Fruit fly (Drosophila melanogaster) whole organism, embryonic: ENCODE data around the gene CG18171.

Source experiments
- B-H2 ChIP-seq: fragments of 200-800 bp; sonication (Bioruptor generic); optimal IDR thresholded peaks from 2 replicates; lab custom pipeline; 2018; ENCODE audit warnings: missing biosample characterization, mild to moderate bottlenecking, missing genetic modification characterization
- CG11398 ChIP-seq: fragments of 200-800 bp; sonication (Bioruptor generic); optimal IDR thresholded peaks from 2 replicates; lab custom pipeline; 2016; ENCODE audit warnings: missing biosample characterization, missing genetic modification characterization
- CG11695 ChIP-seq: fragments of 200-800 bp; sonication (Bioruptor generic); IDR thresholded peaks from 3 replicates; pipeline ENCODE4 v1.3.6; 2022; ENCODE audit warnings: missing biosample characterization, missing genetic modification characterization
- CG12942 ChIP-seq: fragments of 200-800 bp; sonication (Bioruptor generic); optimal IDR thresholded peaks from 3 replicates; lab custom pipeline; 2016; ENCODE audit warnings: missing biosample characterization, missing genetic modification characterization
- CG17328 ChIP-seq: fragments of 200-800 bp; sonication (Bioruptor generic); IDR thresholded peaks from 2 replicates; pipeline ENCODE4 v1.3.6; 2022; ENCODE audit warnings: missing biosample characterization, missing genetic modification characterization
- CG17385 ChIP-seq: fragments of 200-800 bp; sonication (Bioruptor generic); optimal IDR thresholded peaks from 3 replicates; lab custom pipeline; 2018; ENCODE audit warnings: missing biosample characterization, mild to moderate bottlenecking, missing genetic modification characterization
- CG18011 ChIP-seq: fragments of 200-800 bp; sonication (Bioruptor generic); optimal IDR thresholded peaks from 2 replicates; lab custom pipeline; 2017; ENCODE audit warnings: missing biosample characterization, missing genetic modification characterization, mild to moderate bottlenecking, moderate library complexity, missing genotype
- CG18599 ChIP-seq: fragments of 200-800 bp; sonication (Bioruptor generic); optimal IDR thresholded peaks from 3 replicates; lab custom pipeline; 2017; ENCODE audit warnings: missing biosample characterization, missing genetic modification characterization, mild to moderate bottlenecking, moderate library complexity, missing genetic modification reagents
- CG31224 ChIP-seq: fragments of 200-800 bp; sonication (Bioruptor generic); IDR thresholded peaks from 2 replicates; pipeline ENCODE4 v1.3.6; 2022; ENCODE audit warnings: missing biosample characterization, missing genetic modification characterization
- CG4360 ChIP-seq: fragments of 200-800 bp; sonication (Bioruptor generic); IDR thresholded peaks from 2 replicates; pipeline ENCODE4 v1.3.6; 2022; ENCODE audit warnings: missing biosample characterization, missing genetic modification characterization
- CG6854 ChIP-seq: fragments of 200-800 bp; sonication (Bioruptor generic); optimal IDR thresholded peaks from 3 replicates; lab custom pipeline; 2017; ENCODE audit warnings: missing biosample characterization, mild to moderate bottlenecking, missing genetic modification characterization
- CG9797 ChIP-seq: fragments of 200-800 bp; sonication (Bioruptor generic); optimal IDR thresholded peaks from 3 replicates; lab custom pipeline; 2018; ENCODE audit warnings: missing biosample characterization, mild to moderate bottlenecking, missing genetic modification characterization
- CG9932 ChIP-seq: fragments of 200-800 bp; sonication (Bioruptor generic); IDR thresholded peaks from 2 replicates; pipeline ENCODE4 v1.3.6; 2022; ENCODE audit warnings: missing biosample characterization, missing genetic modification characterization
- CHES-1-like ChIP-seq: fragments of 200-800 bp; sonication (Bioruptor generic); optimal IDR thresholded peaks from 2 replicates; lab custom pipeline; 2016; ENCODE audit warnings: missing biosample characterization, missing genetic modification characterization
- E2f2 ChIP-seq: fragments of 200-800 bp; sonication (Bioruptor generic); IDR thresholded peaks from 2 replicates; pipeline ENCODE4 v1.3.6; 2022; ENCODE audit warnings: missing biosample characterization, missing genetic modification characterization
- ERR ChIP-seq: fragments of 200-800 bp; sonication (Bioruptor generic); optimal IDR thresholded peaks from 2 replicates; lab custom pipeline; 2016; ENCODE audit warnings: missing biosample characterization, missing genetic modification characterization
- Ets97D ChIP-seq: fragments of 200-800 bp; sonication (Bioruptor generic); optimal IDR thresholded peaks from 3 replicates; lab custom pipeline; 2016; ENCODE audit warnings: missing biosample characterization, missing genetic modification characterization
- HLH3B ChIP-seq: fragments of 200-800 bp; sonication (Bioruptor generic); IDR thresholded peaks from 2 replicates; pipeline ENCODE4 v1.3.6; 2022; ENCODE audit warnings: missing biosample characterization, missing genetic modification characterization
- MESR4 ChIP-seq: fragments of 200-800 bp; sonication (Bioruptor generic); optimal IDR thresholded peaks from 2 replicates; lab custom pipeline; 2018; ENCODE audit warnings: missing biosample characterization, mild to moderate bottlenecking, missing genetic modification characterization, moderate library complexity
- Mad ChIP-seq: fragments of 200-800 bp; sonication (Bioruptor generic); optimal IDR thresholded peaks from 2 replicates; lab custom pipeline; 2016; ENCODE audit warnings: missing biosample characterization, missing genetic modification characterization
- Max ChIP-seq: fragments of 200-800 bp; sonication (Bioruptor generic); optimal IDR thresholded peaks from 2 replicates; lab custom pipeline; 2016; ENCODE audit warnings: missing biosample characterization, mild to moderate bottlenecking, missing genetic modification characterization
- Poxn ChIP-seq: fragments of 200-800 bp; sonication (Bioruptor generic); IDR thresholded peaks from 2 replicates; pipeline ENCODE4 v1.3.6; 2022; ENCODE audit warnings: missing biosample characterization, missing genetic modification characterization
- Rfx ChIP-seq: fragments of 200-800 bp; sonication (Bioruptor generic); IDR thresholded peaks from 2 replicates; pipeline ENCODE4 v1.3.6; 2022; ENCODE audit warnings: missing biosample characterization, missing genetic modification characterization
- Trl ChIP-seq, 3 experiments: fragments of >200 bp in 2 of 3; fragments of 200-800 bp in 1 of 3; sonication (Bioruptor generic) in 1 of 3; optimal IDR thresholded peaks; 2 replicates in 1 of 3; 3 replicates in 2 of 3; lab custom pipeline; 2016 to 2017; ENCODE audit warnings: missing biosample characterization in 1 of 3, missing genetic modification characterization in 1 of 3
- Xrp1 ChIP-seq: fragments of 200-800 bp; sonication (Bioruptor generic); IDR thresholded peaks from 2 replicates; pipeline ENCODE4 v1.3.6; 2022; ENCODE audit warnings: missing biosample characterization, missing genetic modification characterization
- amos ChIP-seq: fragments of 200-800 bp; sonication (Bioruptor generic); IDR thresholded peaks from 2 replicates; pipeline ENCODE4 v1.3.6; 2022; ENCODE audit warnings: missing biosample characterization, missing genetic modification characterization; ENCODE audit not compliant: partially characterized antibody
- ato ChIP-seq: fragments of 200-800 bp; sonication (Bioruptor generic); IDR thresholded peaks from 2 replicates; pipeline ENCODE4 v1.3.6; 2022; ENCODE audit warnings: missing biosample characterization, missing genetic modification characterization; ENCODE audit not compliant: partially characterized antibody
- bbx ChIP-seq: fragments of 200-800 bp; sonication (Bioruptor generic); IDR thresholded peaks from 2 replicates; pipeline ENCODE4 v1.3.6; 2022; ENCODE audit warnings: missing biosample characterization, missing genetic modification characterization; ENCODE audit not compliant: partially characterized antibody
- br ChIP-seq: fragments of >200 bp; optimal IDR thresholded peaks from 2 replicates; lab custom pipeline; 2017
- cato ChIP-seq: fragments of 200-800 bp; sonication (Bioruptor generic); optimal IDR thresholded peaks from 2 replicates; lab custom pipeline; 2016; ENCODE audit warnings: missing biosample characterization, missing genetic modification characterization, borderline replicate concordance
- chinmo ChIP-seq: fragments of 200-800 bp; sonication (Bioruptor generic); IDR thresholded peaks from 4 replicates; pipeline ENCODE4 v1.3.6; 2022; ENCODE audit warnings: missing biosample characterization, missing genetic modification characterization; ENCODE audit not compliant: partially characterized antibody
- dysf ChIP-seq: fragments of 200-800 bp; sonication (Bioruptor generic); IDR thresholded peaks from 3 replicates; pipeline ENCODE4 v1.3.6; 2022; ENCODE audit warnings: missing biosample characterization, missing genetic modification characterization
- gro ChIP-seq: fragments of 200-800 bp; sonication (Bioruptor generic); optimal IDR thresholded peaks from 2 replicates; lab custom pipeline; 2016; ENCODE audit warnings: missing biosample characterization, missing genetic modification characterization
- hkb ChIP-seq, 2 experiments: fragments of 200-800 bp in 1 of 2; fragments of >200 bp in 1 of 2; sonication (Bioruptor generic) in 1 of 2; IDR thresholded peaks in 1 of 2; optimal IDR thresholded peaks in 1 of 2; 2 replicates each; pipeline versions ENCODE4 v1.3.6 to Lab custom; 2017 to 2022; ENCODE audit warnings: missing biosample characterization in 1 of 2, missing genetic modification characterization in 1 of 2
- jing ChIP-seq: fragments of 200-800 bp; sonication (Bioruptor generic); optimal IDR thresholded peaks from 2 replicates; lab custom pipeline; 2018; ENCODE audit warnings: missing biosample characterization, mild to moderate bottlenecking, missing genetic modification characterization
- mld ChIP-seq: fragments of 200-800 bp; sonication (Bioruptor generic); IDR thresholded peaks from 3 replicates; pipeline ENCODE4 v1.3.6; 2022; ENCODE audit warnings: missing biosample characterization, missing genetic modification characterization; ENCODE audit not compliant: partially characterized antibody
- pnt ChIP-seq: fragments of 200-800 bp; sonication (Bioruptor generic); optimal IDR thresholded peaks from 3 replicates; lab custom pipeline; 2016; ENCODE audit warnings: missing biosample characterization, missing genetic modification characterization
- pum ChIP-seq: fragments of 200-800 bp; sonication (Bioruptor generic); optimal IDR thresholded peaks from 2 replicates; lab custom pipeline; 2016; ENCODE audit warnings: missing biosample characterization, missing genetic modification characterization
- sc ChIP-seq, 3 experiments: fragments of >200 bp in 2 of 3; fragments of 200-800 bp in 1 of 3; sonication (Bioruptor generic) in 1 of 3; optimal IDR thresholded peaks; 2 replicates in 2 of 3; 3 replicates in 1 of 3; lab custom pipeline; 2017; ENCODE audit warnings: mild to moderate bottlenecking in 1 of 3, missing biosample characterization in 1 of 3, missing genetic modification characterization in 1 of 3, missing genetic modification reagents in 1 of 3
- sqz ChIP-seq: fragments of 200-800 bp; sonication (Bioruptor generic); optimal IDR thresholded peaks from 3 replicates; lab custom pipeline; 2018; ENCODE audit warnings: missing biosample characterization, mild to moderate bottlenecking, missing genetic modification characterization
- tap ChIP-seq: fragments of 200-800 bp; optimal IDR thresholded peaks from 3 replicates; lab custom pipeline; 2019; ENCODE audit warnings: missing biosample characterization, mild to moderate bottlenecking, missing genetic modification characterization, moderate library complexity
- tna ChIP-seq: fragments of 200-800 bp; sonication (Bioruptor generic); IDR thresholded peaks from 2 replicates; pipeline ENCODE4 v1.3.6; 2022; ENCODE audit warnings: missing biosample characterization, missing genetic modification characterization; ENCODE audit not compliant: partially characterized antibody
- wdn ChIP-seq: fragments of 200-800 bp; sonication (Bioruptor generic); IDR thresholded peaks from 2 replicates; pipeline ENCODE4 v1.3.6; 2022; ENCODE audit warnings: missing biosample characterization, missing genetic modification characterization
- zen ChIP-seq: fragments of 200-800 bp; sonication (Bioruptor generic); optimal IDR thresholded peaks from 3 replicates; lab custom pipeline; 2018; ENCODE audit warnings: missing biosample characterization, mild to moderate bottlenecking, missing genetic modification characterization, moderate library complexity

The CG18171 gene

DNA sequence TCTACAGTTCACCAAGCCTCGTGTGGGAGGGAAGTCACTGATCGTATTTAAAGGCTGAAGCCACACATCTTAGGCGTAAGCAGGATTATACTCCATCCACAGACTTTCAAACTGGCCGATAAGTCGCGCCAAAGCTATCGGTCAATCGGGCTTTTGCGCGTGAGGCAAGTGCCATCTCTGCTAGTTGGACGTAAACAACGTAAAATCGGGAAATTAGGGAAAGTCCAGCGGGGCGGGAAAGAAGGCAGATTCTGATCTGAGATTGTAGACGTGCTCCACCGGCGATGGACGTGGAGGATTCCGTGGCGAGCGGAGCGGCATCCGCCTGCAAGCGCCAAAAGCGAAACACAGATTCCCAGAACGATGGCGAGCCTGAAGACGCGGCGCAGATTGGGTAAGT, 33.2 kb upstream of the CG18171 start, which contains the start of gene CG8001 (continued):
- TF ChIP-seq bbx (GFP tag; lab: Robert Waterston, UW): peak; percentile 69
- no peak for TF ChIP-seq sc (optimal IDR thresholded peaks at IDR 0.05; lab: Kevin White, UChicago)
- no peak for TF ChIP-seq sc (GFP tag; optimal IDR thresholded peaks at IDR 0.05; lab: Kevin White, UChicago)
- TF ChIP-seq HLH3B (GFP tag; lab: Robert Waterston, UW): no peak
- no peak for TF ChIP-seq tap (tag; lab: Kevin White, UChicago)
- no peak for TF ChIP-seq jing (GFP tag; lab: Kevin White, UChicago)
- no peak for TF ChIP-seq dysf (GFP tag; lab: Robert Waterston, UW)
- no peak for TF ChIP-seq CG18011 (GFP tag; lab: Kevin White, UChicago)
- no peak for TF ChIP-seq CG9932 (GFP tag; lab: Robert Waterston, UW)
- TF ChIP-seq br (lab: Kevin White, UChicago): no peak
- no peak for TF ChIP-seq chinmo (GFP tag; lab: Robert Waterston, UW)
- TF ChIP-seq CG11398 (GFP tag; lab: Kevin White, UChicago): no peak
- no peak for TF ChIP-seq CG17385
- TF ChIP-seq mld (GFP tag; lab: Robert Waterston, UW): peak; percentile 62; the same call in 1 of the 3 replicates
- no peak for TF ChIP-seq Mad (GFP tag; lab: Kevin White, UChicago)
- TF ChIP-seq CG17328 (GFP tag; lab: Robert Waterston, UW): no peak
- no peak for TF ChIP-seq CG31224 (GFP tag; lab: Robert Waterston, UW)
- no peak for TF ChIP-seq wdn (GFP tag; lab: Robert Waterston, UW)
- no peak for TF ChIP-seq sqz
- TF ChIP-seq ato (GFP tag; lab: Robert Waterston, UW): no peak
- no peak for TF ChIP-seq Trl (optimal IDR thresholded peaks at IDR 0.05; lab: Kevin White, UChicago)
- no peak for TF ChIP-seq Trl (GFP tag; optimal IDR thresholded peaks at IDR 0.05; lab: Kevin White, UChicago)
- peak; percentile 64; the same call in 1 of the 2 replicates for TF ChIP-seq amos (GFP tag; lab: Robert Waterston, UW)
- TF ChIP-seq CG12942: no peak
- TF ChIP-seq tna: 0 out of 2 replicates have a peak, but pooled peaks have one; percentile 26
- no peak for TF ChIP-seq hkb (optimal IDR thresholded peaks at IDR 0.05; lab: Kevin White, UChicago)
- no peak for TF ChIP-seq hkb (GFP tag; IDR thresholded peaks at IDR 0.05; lab: Robert Waterston, UW)
- peak; percentile 94 for TF ChIP-seq E2f2 (GFP tag; lab: Robert Waterston, UW)
- no peak for TF ChIP-seq B-H2
- TF ChIP-seq CG6854 (GFP tag; lab: Kevin White, UChicago): no peak
- no peak for TF ChIP-seq cato (GFP tag; lab: Kevin White, UChicago)
- no peak for TF ChIP-seq ERR (GFP tag; lab: Kevin White, UChicago)
- TF ChIP-seq gro: no peak
- no peak for TF ChIP-seq zen
- TF ChIP-seq pnt: no peak
- no peak for TF ChIP-seq Ets97D
- TF ChIP-seq pum (GFP tag; lab: Kevin White, UChicago): no peak
- TF ChIP-seq CG4360 (GFP tag; lab: Robert Waterston, UW): no peak
- TF ChIP-seq MESR4 (GFP tag; lab: Kevin White, UChicago): peak; percentile 6
- TF ChIP-seq Rfx: no peak
- no peak for TF ChIP-seq Max (GFP tag; lab: Kevin White, UChicago)
- TF ChIP-seq CG18599 (GFP tag; lab: Kevin White, UChicago): no peak
- TF ChIP-seq CHES-1-like (GFP tag; lab: Kevin White, UChicago): no peak
- no peak for TF ChIP-seq CG9797
- no peak for TF ChIP-seq Poxn (GFP tag; lab: Robert Waterston, UW)
- no peak for TF ChIP-seq CG11695 (GFP tag; lab: Robert Waterston, UW)
- TF ChIP-seq Xrp1: no peak
